Worm (Caenorhabditis elegans): ENCODE results near the gene F58A6.1.

The F58A6.1 gene

ce11 chrII:5177902-5178301 is 35.2 kb downstream of the F58A6.1 start, which contains the start of gene C27D6.12:
Gene C27D6.12, minus strand, starts transcription at chrII:5178002.
- TF ChIP-seq nhr-2 (tag; optimal IDR thresholded peaks at IDR 0.05), result no peak
- no peak for TF ChIP-seq ces-1 (GFP tag; optimal IDR thresholded peaks at IDR 0.05)
- no peak for TF ChIP-seq pha-4 (tag; optimal IDR thresholded peaks at IDR 0.05)
- TF ChIP-seq ham-2 (GFP tag; optimal IDR thresholded peaks at IDR 0.05), result no peak
- TF ChIP-seq flh-1 (GFP tag; optimal IDR thresholded peaks at IDR 0.05), result no peak
- TF ChIP-seq M03D4.4 (tag; optimal IDR thresholded peaks at IDR 0.05), result no peak
- no peak for TF ChIP-seq ceh-39 (tag; optimal IDR thresholded peaks at IDR 0.05)
- TF ChIP-seq lin-32 (GFP tag; optimal IDR thresholded peaks at IDR 0.05), result no peak

ce11 chrII:5178609-5179008 is 35.9 kb downstream of the F58A6.1 start:
- TF ChIP-seq ces-1 (GFP tag; optimal IDR thresholded peaks at IDR 0.05) (no peak), ham-2 (GFP tag; optimal IDR thresholded peaks at IDR 0.05) (no peak), M03D4.4 (tag; optimal IDR thresholded peaks at IDR 0.05) (no peak), lsy-2 (tag; optimal IDR thresholded peaks at IDR 0.05) (no peak), ceh-83 (GFP tag; optimal IDR thresholded peaks at IDR 0.05) (no peak), ceh-39 (tag; optimal IDR thresholded peaks at IDR 0.05) (no peak), ztf-11 (tag; optimal IDR thresholded peaks at IDR 0.05) (no peak), hlh-1 (tag; optimal IDR thresholded peaks at IDR 0.05) (no peak), tbx-8 (GFP tag; optimal IDR thresholded peaks at IDR 0.05) (no peak), nhr-76 (tag; optimal IDR thresholded peaks at IDR 0.05) (no peak), snpc-4 (tag; optimal IDR thresholded peaks at IDR 0.05) (no peak), sem-2 (GFP tag; optimal IDR thresholded peaks at IDR 0.05) (no peak), cnd-1 (tag; optimal IDR thresholded peaks at IDR 0.05) (no peak), sptf-1 (tag; optimal IDR thresholded peaks at IDR 0.05) (no peak), nhr-12 (tag; optimal IDR thresholded peaks at IDR 0.05) (no peak), pha-4 (tag; optimal IDR thresholded peaks at IDR 0.05) (no peak), flh-1 (GFP tag; optimal IDR thresholded peaks at IDR 0.05) (no peak), unc-62 (GFP tag; optimal IDR thresholded peaks at IDR 0.05) (no peak), mls-2 (tag; optimal IDR thresholded peaks at IDR 0.05) (no peak)

- no peak for TF ChIP-seq nhr-237 (tag; optimal IDR thresholded peaks at IDR 0.05)
- no peak for TF ChIP-seq mep-1 (tag; optimal IDR thresholded peaks at IDR 0.05)
- no peak for TF ChIP-seq sem-2 (GFP tag; optimal IDR thresholded peaks at IDR 0.05)
- TF ChIP-seq ces-1 (GFP tag; optimal IDR thresholded peaks at IDR 0.05), result no peak
- no peak for TF ChIP-seq mab-5 (tag; optimal IDR thresholded peaks at IDR 0.05)
- TF ChIP-seq ceh-83 (GFP tag; optimal IDR thresholded peaks at IDR 0.05), result no peak
- TF ChIP-seq lin-32 (GFP tag; optimal IDR thresholded peaks at IDR 0.05), result no peak
- TF ChIP-seq nhr-12 (tag; optimal IDR thresholded peaks at IDR 0.05), result no peak
- TF ChIP-seq elt-3 (tag; optimal IDR thresholded peaks at IDR 0.05), result no peak
- TF ChIP-seq nhr-2 (tag; optimal IDR thresholded peaks at IDR 0.05), result no peak
- no peak for TF ChIP-seq ztf-11 (tag; optimal IDR thresholded peaks at IDR 0.05)
- no peak for TF ChIP-seq unc-120 (tag; optimal IDR thresholded peaks at IDR 0.05; ENCODE audit: poor library complexity, severe bottlenecking)
Observed at ce11 chrII:5180272-5180671, 37.6 kb downstream of the F58A6.1 start.

ce11 chrII:5181497-5181896 is 38.8 kb downstream of the F58A6.1 start:
- peak; percentile 58 for TF ChIP-seq elt-3 (tag; optimal IDR thresholded peaks at IDR 0.05)
- TF ChIP-seq cnd-1 (tag; optimal IDR thresholded peaks at IDR 0.05), result peak; percentile 64
- peak; percentile 80 for TF ChIP-seq unc-120 (tag; optimal IDR thresholded peaks at IDR 0.05; ENCODE audit: poor library complexity, severe bottlenecking)
- peak; percentile 75 for TF ChIP-seq unc-62 (GFP tag; optimal IDR thresholded peaks at IDR 0.05)
- peak; percentile 35 for TF ChIP-seq ham-2 (GFP tag; optimal IDR thresholded peaks at IDR 0.05)
- TF ChIP-seq ztf-11 (tag; optimal IDR thresholded peaks at IDR 0.05), result peak; percentile 34
- peak; percentile 48 for TF ChIP-seq sptf-1 (tag; optimal IDR thresholded peaks at IDR 0.05)
- peak; percentile 57 for TF ChIP-seq mls-2 (tag; optimal IDR thresholded peaks at IDR 0.05)
- TF ChIP-seq lsy-2 (tag; optimal IDR thresholded peaks at IDR 0.05), result peak; percentile 17
- TF ChIP-seq mab-5 (tag; optimal IDR thresholded peaks at IDR 0.05), result no peak
- no peak for TF ChIP-seq bed-3 (GFP tag; optimal IDR thresholded peaks at IDR 0.05)
- no peak for TF ChIP-seq lin-32 (GFP tag; optimal IDR thresholded peaks at IDR 0.05)
- TF ChIP-seq hlh-1 (tag; optimal IDR thresholded peaks at IDR 0.05), result peak; percentile 40
- TF ChIP-seq elt-1 (tag; optimal IDR thresholded peaks at IDR 0.05; ENCODE audit: borderline replicate concordance, insufficient read depth), result peak; percentile 76
- TF ChIP-seq drap-1 (GFP tag; optimal IDR thresholded peaks at IDR 0.05), result peak; percentile 71
- TF ChIP-seq tbx-8 (GFP tag; optimal IDR thresholded peaks at IDR 0.05), result no peak
- peak; percentile 75 for TF ChIP-seq nhr-2 (tag; optimal IDR thresholded peaks at IDR 0.05)
- TF ChIP-seq ces-1 (GFP tag; optimal IDR thresholded peaks at IDR 0.05), result peak; percentile 71
- no peak for TF ChIP-seq nhr-76 (tag; optimal IDR thresholded peaks at IDR 0.05)
- peak; percentile 55 for TF ChIP-seq mep-1 (tag; optimal IDR thresholded peaks at IDR 0.05)

DNA sequence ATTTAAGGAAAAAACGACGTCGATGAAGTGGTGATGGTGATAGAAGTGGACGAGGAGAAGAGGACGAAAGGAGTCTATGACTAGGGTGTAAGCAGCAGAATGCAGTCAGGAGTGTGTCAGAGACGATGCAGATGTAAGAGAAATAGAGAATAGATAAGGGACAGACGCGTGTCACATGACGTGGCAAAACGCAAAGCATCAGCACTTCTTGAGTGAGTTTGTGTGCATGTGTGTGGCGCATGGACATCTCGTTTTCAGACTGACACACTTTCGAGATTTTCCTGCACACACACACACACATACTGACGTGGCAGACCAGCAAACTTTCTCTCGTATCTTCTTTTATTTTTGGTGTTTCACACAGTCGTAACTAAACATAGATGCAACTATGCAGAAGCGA is 39.7 kb downstream of the F58A6.1 start:
- TF ChIP-seq elt-3 (tag; optimal IDR thresholded peaks at IDR 0.05), result no peak
- TF ChIP-seq unc-39 (tag; optimal IDR thresholded peaks at IDR 0.05), result no peak
- TF ChIP-seq hlh-1 (tag; optimal IDR thresholded peaks at IDR 0.05), result peak; percentile 90
- TF ChIP-seq unc-62 (GFP tag; optimal IDR thresholded peaks at IDR 0.05), result peak; percentile 52
